Worm (Caenorhabditis elegans): Measurements from ENCODE around the gene C09E10.3.

DNA sequence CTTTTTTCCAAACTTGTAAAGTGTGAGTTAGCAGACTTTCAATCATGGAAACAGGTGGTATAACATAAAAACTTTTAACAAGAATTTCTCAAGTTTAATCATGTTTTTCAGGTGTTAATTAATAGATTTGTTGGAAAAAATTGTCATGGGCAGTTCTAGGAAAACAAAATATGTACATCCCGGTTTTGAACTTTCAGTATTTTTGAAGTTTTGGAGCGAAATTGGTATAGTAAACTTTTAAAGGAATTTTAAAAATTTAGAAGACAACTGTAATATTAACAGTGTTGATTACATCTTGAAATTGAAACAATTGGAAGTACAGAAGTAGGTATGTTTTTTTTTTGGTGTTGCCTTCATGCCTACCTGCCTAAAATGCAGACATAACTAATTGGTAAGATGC is 3.5 kb upstream of the C09E10.3 start:
- no peak for TF ChIP-seq unc-62 (GFP tag; optimal IDR thresholded peaks at IDR 0.05)
- TF ChIP-seq ama-1 (optimal IDR thresholded peaks at IDR 0.05) = no peak
- no peak for TF ChIP-seq pqm-1 (tag; optimal IDR thresholded peaks at IDR 0.05)
- TF ChIP-seq sox-4 (tag; optimal IDR thresholded peaks at IDR 0.05) = no peak
- TF ChIP-seq vab-15 (tag; optimal IDR thresholded peaks at IDR 0.05) = no peak
- TF ChIP-seq lin-14 (GFP tag; optimal IDR thresholded peaks at IDR 0.05) = no peak
- TF ChIP-seq nhr-12 (tag; optimal IDR thresholded peaks at IDR 0.05) = no peak
- no peak for TF ChIP-seq fos-1 (tag; optimal IDR thresholded peaks at IDR 0.05)
- no peak for TF ChIP-seq mdl-1 (tag; optimal IDR thresholded peaks at IDR 0.05)
- TF ChIP-seq lin-13 (GFP tag; optimal IDR thresholded peaks at IDR 0.05) = no peak
- TF ChIP-seq blmp-1 (tag; optimal IDR thresholded peaks at IDR 0.05) = no peak
- TF ChIP-seq irx-1 (tag; optimal IDR thresholded peaks at IDR 0.05) = no peak
- no peak for TF ChIP-seq nhr-237 (tag; optimal IDR thresholded peaks at IDR 0.05)
